Worm (Caenorhabditis elegans) whole organism, L4/young adult: ENCODE measurements around the gene W02H5.19.

ENCODE experiments used
- W03F9.2 ChIP-seq: fragments of 150-350 bp; optimal IDR thresholded peaks from 2 replicates; lab custom pipeline; 2014; ENCODE audit warnings: missing biosample characterization, missing genetic modification characterization
- him-1 ChIP-seq: sonication (generic microtip); optimal IDR thresholded peaks from 2 replicates; lab custom pipeline; 2016; ENCODE audit warnings: missing genotype, missing genetic modification reagents, missing genetic modification characterization, missing compliant biosample characterization

- TF ChIP-seq him-1 (tag; lab: Kevin White, UChicago) (no peak), W03F9.2 (tag; lab: Kevin White, UChicago) (no peak)
Measured at ce11 chrV:2656159-2656558, 17.5 kb downstream of the W02H5.19 start.
